Worm (Caenorhabditis elegans) whole organism, L2 larva: ENCODE data around the gene fzr-1.

Experiments used
- C34F6.9 ChIP-seq: fragments of 150-350 bp; optimal IDR thresholded peaks from 2 replicates; lab custom pipeline; 2014; ENCODE audit warnings: missing biosample characterization, missing genetic modification characterization
- ama-1 ChIP-seq: fragments of 150-350 bp; optimal IDR thresholded peaks from 2 replicates; lab custom pipeline; 2018; ENCODE audit warnings: inconsistent platforms
- egl-27 ChIP-seq: sonication (generic microtip); optimal IDR thresholded peaks from 3 replicates; lab custom pipeline; 2017; ENCODE audit warnings: missing biosample characterization, missing genetic modification reagents, missing genetic modification characterization
- lin-11 ChIP-seq: fragments of 150-350 bp; sonication (generic microtip); optimal IDR thresholded peaks from 2 replicates; lab custom pipeline; 2014; ENCODE audit warnings: missing biosample characterization, missing genetic modification characterization, inconsistent platforms, mixed read lengths
- nhr-11 ChIP-seq: fragments of 150-350 bp; optimal IDR thresholded peaks from 2 replicates; lab custom pipeline; 2014; ENCODE audit warnings: missing biosample characterization, missing genetic modification characterization
- nhr-12 ChIP-seq: fragments of 150-350 bp; optimal IDR thresholded peaks from 2 replicates; lab custom pipeline; 2014; ENCODE audit warnings: missing biosample characterization, missing genetic modification characterization
- nhr-21 ChIP-seq: fragments of 150-350 bp; optimal IDR thresholded peaks from 2 replicates; lab custom pipeline; 2014; ENCODE audit warnings: missing biosample characterization, missing genetic modification characterization
- nhr-237 ChIP-seq: fragments of 150-350 bp; optimal IDR thresholded peaks from 2 replicates; lab custom pipeline; 2014; ENCODE audit warnings: missing biosample characterization, missing genetic modification characterization
- nhr-77 ChIP-seq: fragments of 150-350 bp; optimal IDR thresholded peaks from 2 replicates; lab custom pipeline; 2014; ENCODE audit warnings: missing biosample characterization, missing genetic modification characterization
- snpc-4 ChIP-seq: fragments of 150-350 bp; optimal IDR thresholded peaks from 2 replicates; lab custom pipeline; 2014; ENCODE audit warnings: missing biosample characterization, missing genetic modification characterization
- unc-62 ChIP-seq: fragments of 150-350 bp; optimal IDR thresholded peaks from 2 replicates; lab custom pipeline; 2014; ENCODE audit warnings: missing biosample characterization, missing genetic modification reagents, missing genetic modification characterization
- ztf-11 ChIP-seq: sonication (generic microtip); optimal IDR thresholded peaks from 2 replicates; lab custom pipeline; 2017; ENCODE audit warnings: missing biosample characterization, missing genetic modification characterization

- TF ChIP-seq lin-11 (tag; lab: Kevin White, UChicago) (no peak), unc-62 (GFP tag; lab: Kevin White, UChicago) (no peak), C34F6.9 (tag; lab: Kevin White, UChicago) (no peak), egl-27 (no peak), snpc-4 (no peak), ama-1 (lab: Kevin White, UChicago) (no peak), nhr-11 (tag; lab: Kevin White, UChicago) (no peak), nhr-237 (tag; lab: Kevin White, UChicago) (no peak), nhr-77 (no peak), nhr-12 (tag; lab: Kevin White, UChicago) (no peak), nhr-21 (tag; lab: Kevin White, UChicago) (no peak), ztf-11 (no peak)
Measured at ce11 chrII:9649191-9649590, 4.9 kb upstream of the fzr-1 start, which contains the start of gene ZK1307.9.
